Fruit fly (Drosophila melanogaster): ENCODE data around the gene CG43102.
A peak's percentile ranks its signal among the peaks of the same experiment; 100 is the strongest.

The CG43102 gene

DNA sequence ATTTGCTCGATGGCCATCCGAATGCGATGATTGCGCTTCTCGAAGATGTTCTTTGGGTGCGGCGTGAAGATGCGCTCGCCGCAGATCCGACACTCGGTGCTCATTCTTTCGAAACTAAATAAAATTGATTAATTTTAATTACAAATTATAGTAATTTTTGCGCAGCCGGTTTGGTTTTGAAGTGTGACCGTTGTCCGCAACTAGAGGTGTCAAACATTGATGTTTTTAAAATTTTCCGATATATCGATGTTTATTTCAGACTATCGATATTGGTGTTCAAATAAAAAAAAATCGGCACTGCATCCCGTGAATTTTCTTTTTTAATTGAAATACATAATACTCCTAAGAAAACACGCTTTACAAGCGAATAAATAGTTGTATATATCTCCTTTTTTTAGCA lies 14.7 kb upstream of the CG43102 start, which contains the start of gene Odj (continued):
- TF ChIP-seq prd (optimal IDR thresholded peaks at IDR 0.05) (no peak), prd (GFP tag; IDR thresholded peaks at IDR 0.05) (no peak), psq (GFP tag; optimal IDR thresholded peaks at IDR 0.05) (no peak), Usf (GFP tag; optimal IDR thresholded peaks at IDR 0.05) (no peak), CG5180 (GFP tag; optimal IDR thresholded peaks at IDR 0.05) (no peak), Vsx1 (GFP tag; optimal IDR thresholded peaks at IDR 0.05) (no peak), gro (GFP tag; optimal IDR thresholded peaks at IDR 0.05) (no peak), ato (GFP tag; IDR thresholded peaks at IDR 0.05; ENCODE audit: partially characterized antibody) (peak; percentile 89), wek (GFP tag; optimal IDR thresholded peaks at IDR 0.05) (no peak), CG9609 (GFP tag; optimal IDR thresholded peaks at IDR 0.05) (no peak), CG16863 (GFP tag; optimal IDR thresholded peaks at IDR 0.05) (no peak), sna (GFP tag; IDR thresholded peaks at IDR 0.05; ENCODE audit: partially characterized antibody) (peak; percentile 93), br (optimal IDR thresholded peaks at IDR 0.05) (no peak), CG9817 (tag; optimal IDR thresholded peaks at IDR 0.05) (no peak), Med (GFP tag) (peak; percentile 86), CkIIα-i1 (GFP tag; IDR thresholded peaks at IDR 0.05) (no peak), gfzf (GFP tag; optimal IDR thresholded peaks at IDR 0.05) (peak; percentile 47), ttk (GFP tag; IDR thresholded peaks at IDR 0.05) (no peak), crol (GFP tag; IDR thresholded peaks at IDR 0.05) (no peak), CG12071 (GFP tag; optimal IDR thresholded peaks at IDR 0.05) (no peak), gsb (GFP tag; IDR thresholded peaks at IDR 0.05) (no peak), CG12391 (tag; optimal IDR thresholded peaks at IDR 0.05) (peak; percentile 43), HLHmδ (GFP tag; optimal IDR thresholded peaks at IDR 0.05) (no peak), CG10979 (tag; optimal IDR thresholded peaks at IDR 0.05) (no peak), CG2678 (tag; optimal IDR thresholded peaks at IDR 0.05) (no peak), Dref (GFP tag; IDR thresholded peaks at IDR 0.05) (peak; percentile 89), CG2712 (tag; optimal IDR thresholded peaks at IDR 0.05) (peak; percentile 47), Elba2 (GFP tag; optimal IDR thresholded peaks at IDR 0.05) (no peak), CG33557 (GFP tag; optimal IDR thresholded peaks at IDR 0.05) (no peak), row (GFP tag; IDR thresholded peaks at IDR 0.05) (peak; percentile 71), CG11560 (tag; IDR thresholded peaks at IDR 0.05) (no peak), aop (GFP tag; IDR thresholded peaks at IDR 0.05) (no peak), CG30431 (GFP tag; optimal IDR thresholded peaks at IDR 0.05) (no peak), tap (tag; optimal IDR thresholded peaks at IDR 0.05) (no peak), onecut (GFP tag; IDR thresholded peaks at IDR 0.05) (no peak), Bgb (GFP tag; IDR thresholded peaks at IDR 0.05; ENCODE audit: partially characterized antibody) (peak; percentile 94), vvl (GFP tag; IDR thresholded peaks at IDR 0.05) (peak; percentile 48; the same call in 1 of the 2 replicates), CG31441 (GFP tag; IDR thresholded peaks at IDR 0.05) (no peak), Abd-B (GFP tag; optimal IDR thresholded peaks at IDR 0.05) (no peak), Sin3A (optimal IDR thresholded peaks at IDR 0.05) (no peak), Asciz (GFP tag; optimal IDR thresholded peaks at IDR 0.05) (no peak), Hr51 (GFP tag; optimal IDR thresholded peaks at IDR 0.05) (no peak), CG11456 (GFP tag; IDR thresholded peaks at IDR 0.05) (no peak), CG4360 (GFP tag; IDR thresholded peaks at IDR 0.05) (no peak), CG31388 (GFP tag; optimal IDR thresholded peaks at IDR 0.05) (no peak), Dbx (GFP tag; IDR thresholded peaks at IDR 0.05) (no peak), CG3726 (GFP tag; IDR thresholded peaks at IDR 0.05) (no peak), Eip74EF (GFP tag; optimal IDR thresholded peaks at IDR 0.05) (no peak), NK7.1 (GFP tag; optimal IDR thresholded peaks at IDR 0.05) (no peak), Hr3 (GFP tag; optimal IDR thresholded peaks at IDR 0.05) (no peak), CG13296 (GFP tag; optimal IDR thresholded peaks at IDR 0.05) (no peak), CG10462 (GFP tag; optimal IDR thresholded peaks at IDR 0.05) (no peak), Ssrp (tag; optimal IDR thresholded peaks at IDR 0.05) (no peak)

All from whole organism, embryonic.